Worm (Caenorhabditis elegans) whole organism, L4 larva: Measurements from ENCODE around the gene Y94H6A.10.

Experiments used
- F10B5.3 ChIP-seq: sonication (generic microtip); optimal IDR thresholded peaks from 2 replicates; lab custom pipeline; 2016; ENCODE audit warnings: mild to moderate bottlenecking, missing genetic modification characterization, missing compliant biosample characterization
- F37D6.2 ChIP-seq: sonication (generic microtip); optimal IDR thresholded peaks from 2 replicates; lab custom pipeline; 2016; ENCODE audit warnings: mild to moderate bottlenecking, missing genetic modification characterization, missing compliant biosample characterization
- T20F7.1 ChIP-seq: fragments of 200-800 bp; sonication (Bioruptor generic); optimal IDR thresholded peaks from 2 replicates; lab custom pipeline; 2018; ENCODE audit warnings: mild to moderate bottlenecking, missing genetic modification characterization, missing compliant biosample characterization
- Y75B8A.6 ChIP-seq: fragments of 200-800 bp; sonication (Bioruptor generic); IDR thresholded peaks from 2 replicates; pipeline ENCODE4 v1.3.6; 2022; ENCODE audit warnings: missing genetic modification reagents, missing genetic modification characterization, missing compliant biosample characterization
- aha-1 ChIP-seq: fragments of 150-350 bp; peaks from one replicate; lab custom pipeline; 2014; ENCODE audit warnings: missing biosample characterization, missing genetic modification characterization
- arid-1 ChIP-seq: fragments of 200-800 bp; sonication (Bioruptor generic); conservative IDR thresholded peaks from 2 replicates; pipeline ENCODE4 v1.3.6; 2022; ENCODE audit warnings: missing genetic modification reagents, missing genetic modification characterization, missing compliant biosample characterization
- attf-4 ChIP-seq: sonication (generic microtip); optimal IDR thresholded peaks from 3 replicates; lab custom pipeline; 2017; ENCODE audit warnings: missing biosample characterization, missing genetic modification characterization
- ceh-28 ChIP-seq: fragments of 150-350 bp; optimal IDR thresholded peaks from 2 replicates; lab custom pipeline; 2014; ENCODE audit warnings: missing biosample characterization, missing genetic modification reagents, missing genetic modification characterization
- ceh-32 ChIP-seq: sonication (generic microtip); optimal IDR thresholded peaks from 2 replicates; lab custom pipeline; 2016; ENCODE audit warnings: mild to moderate bottlenecking, missing genetic modification characterization, missing compliant biosample characterization; ENCODE audit not compliant: poor library complexity
- ceh-44 ChIP-seq: fragments of 200-800 bp; sonication (Bioruptor generic); IDR thresholded peaks from 2 replicates; pipeline ENCODE4 v1.3.6; 2022; ENCODE audit warnings: missing genetic modification reagents, missing genetic modification characterization, missing compliant biosample characterization
- ctbp-1 ChIP-seq: fragments of 200-800 bp; sonication (Bioruptor generic); IDR thresholded peaks from 2 replicates; pipeline ENCODE4 v1.3.6; 2022; ENCODE audit warnings: missing genetic modification reagents, missing genetic modification characterization, missing compliant biosample characterization
- daf-12 ChIP-seq: fragments of 150-350 bp; optimal IDR thresholded peaks from 2 replicates; lab custom pipeline; 2014; ENCODE audit warnings: missing biosample characterization, missing genetic modification reagents, missing genetic modification characterization
- daf-16 ChIP-seq, 3 experiments: sonication (generic microtip); optimal IDR thresholded peaks; 2 replicates each; lab custom pipeline; 2016 to 2017; ENCODE audit warnings: missing genetic modification characterization in 3 of 3, missing genetic modification reagents in 3 of 3, mild to moderate bottlenecking in 2 of 3, missing compliant biosample characterization in 2 of 3, missing biosample characterization in 1 of 3, moderate library complexity in 1 of 3
- daf-8 ChIP-seq: fragments of 200-800 bp; sonication (Bioruptor generic); IDR thresholded peaks from 2 replicates; pipeline ENCODE4 v1.3.6; 2022; ENCODE audit warnings: missing genetic modification characterization, missing compliant biosample characterization
- dmd-6 ChIP-seq: fragments of 200-800 bp; sonication (Bioruptor generic); IDR thresholded peaks from 2 replicates; pipeline ENCODE4 v1.3.6; 2022; ENCODE audit warnings: missing genetic modification reagents, missing genetic modification characterization, missing compliant biosample characterization
- dmd-8 ChIP-seq: fragments of 200-800 bp; sonication (Bioruptor generic); IDR thresholded peaks from 2 replicates; pipeline ENCODE4 v1.3.6; 2022; ENCODE audit warnings: missing genetic modification characterization, missing compliant biosample characterization
- dpl-1 ChIP-seq: fragments of 150-350 bp; optimal IDR thresholded peaks from 2 replicates; lab custom pipeline; 2014; ENCODE audit warnings: missing biosample characterization, missing genetic modification reagents, missing genetic modification characterization
- dve-1 ChIP-seq: sonication (generic microtip); optimal IDR thresholded peaks from 2 replicates; lab custom pipeline; 2017; ENCODE audit warnings: antibody characterized with exemption, mild to moderate bottlenecking, missing genetic modification characterization, missing compliant biosample characterization; ENCODE audit not compliant: insufficient read depth
- egl-27 ChIP-seq: sonication (generic microtip); optimal IDR thresholded peaks from 3 replicates; lab custom pipeline; 2017; ENCODE audit warnings: missing biosample characterization, missing genetic modification reagents, missing genetic modification characterization
- egl-43 ChIP-seq: fragments of 200-800 bp; sonication (Bioruptor generic); IDR thresholded peaks from 2 replicates; pipeline ENCODE4 v1.3.6; 2022; ENCODE audit warnings: missing genetic modification reagents, missing genetic modification characterization, missing compliant biosample characterization
- fos-1 ChIP-seq: fragments of 150-350 bp; optimal IDR thresholded peaks from 2 replicates; lab custom pipeline; 2014; ENCODE audit warnings: missing biosample characterization, missing genetic modification characterization
- hlh-11 ChIP-seq: fragments of 200-800 bp; sonication (Bioruptor generic); optimal IDR thresholded peaks from 2 replicates; lab custom pipeline; 2018; ENCODE audit warnings: mild to moderate bottlenecking, missing genetic modification characterization, missing compliant biosample characterization
- lin-1 ChIP-seq: fragments of 200-800 bp; sonication (Bioruptor generic); IDR thresholded peaks from 2 replicates; pipeline ENCODE4 v1.3.6; 2022; ENCODE audit warnings: missing genetic modification reagents, missing genetic modification characterization, missing compliant biosample characterization
- lin-13 ChIP-seq: fragments of 150-350 bp; optimal IDR thresholded peaks from 2 replicates; lab custom pipeline; 2014; ENCODE audit warnings: missing biosample characterization, missing genetic modification reagents, missing genetic modification characterization
- lin-15B ChIP-seq: fragments of 150-350 bp; sonication (generic microtip); optimal IDR thresholded peaks from 3 replicates; lab custom pipeline; 2014; ENCODE audit warnings: missing biosample characterization, missing genetic modification characterization
- lin-29 ChIP-seq: fragments of 200-800 bp; sonication (Bioruptor generic); IDR thresholded peaks from 2 replicates; pipeline ENCODE4 v1.3.6; 2022; ENCODE audit warnings: missing genetic modification reagents, missing genetic modification characterization, missing compliant biosample characterization
- lir-3 ChIP-seq: sonication (generic microtip); optimal IDR thresholded peaks from 2 replicates; lab custom pipeline; 2016; ENCODE audit warnings: mild to moderate bottlenecking, missing genetic modification characterization, missing compliant biosample characterization
- madf-9 ChIP-seq: fragments of 200-800 bp; sonication (Bioruptor generic); conservative IDR thresholded peaks from 2 replicates; pipeline ENCODE4 v1.3.6; 2022; ENCODE audit warnings: missing genetic modification reagents, missing genetic modification characterization, missing compliant biosample characterization
- mep-1 ChIP-seq: fragments of 150-350 bp; sonication (generic microtip); optimal IDR thresholded peaks from 3 replicates; lab custom pipeline; 2014; ENCODE audit warnings: missing biosample characterization, missing genetic modification characterization
- nhr-28 ChIP-seq: fragments of 150-350 bp; optimal IDR thresholded peaks from 2 replicates; lab custom pipeline; 2014; ENCODE audit warnings: missing biosample characterization, missing genetic modification characterization
- nhr-48 ChIP-seq: sonication (generic microtip); optimal IDR thresholded peaks from 2 replicates; lab custom pipeline; 2016; ENCODE audit warnings: mild to moderate bottlenecking, missing genetic modification characterization, missing compliant biosample characterization
- nhr-76 ChIP-seq: fragments of 150-350 bp; optimal IDR thresholded peaks from 2 replicates; lab custom pipeline; 2014; ENCODE audit warnings: missing biosample characterization, missing genetic modification characterization
- php-3 ChIP-seq: fragments of 200-800 bp; sonication (Bioruptor generic); IDR thresholded peaks from 2 replicates; pipeline ENCODE4 v1.3.6; 2022; ENCODE audit warnings: missing genetic modification reagents, missing genetic modification characterization, missing compliant biosample characterization
- pqm-1 ChIP-seq: sonication (generic microtip); optimal IDR thresholded peaks from 2 replicates; lab custom pipeline; 2017; ENCODE audit warnings: missing biosample characterization, missing genetic modification characterization
- rbr-2 ChIP-seq: sonication (generic microtip); optimal IDR thresholded peaks from 2 replicates; lab custom pipeline; 2016; ENCODE audit warnings: missing genotype, missing genetic modification characterization, missing compliant biosample characterization
- saeg-2 ChIP-seq: fragments of 200-800 bp; sonication (Bioruptor generic); IDR thresholded peaks from 2 replicates; pipeline ENCODE4 v1.3.6; 2022; ENCODE audit warnings: missing genetic modification reagents, missing genetic modification characterization, missing compliant biosample characterization
- set-16 ChIP-seq: fragments of 200-800 bp; sonication (Bioruptor generic); IDR thresholded peaks from 2 replicates; pipeline ENCODE4 v1.3.6; 2022; ENCODE audit warnings: missing genetic modification reagents, missing genetic modification characterization, missing compliant biosample characterization
- snpc-1.2 ChIP-seq: fragments of 200-800 bp; sonication (Bioruptor generic); IDR thresholded peaks from 2 replicates; pipeline ENCODE4 v1.3.6; 2022; ENCODE audit warnings: missing genetic modification reagents, missing genetic modification characterization, missing compliant biosample characterization
- snpc-4 ChIP-seq: fragments of 150-350 bp; optimal IDR thresholded peaks from 2 replicates; lab custom pipeline; 2014; ENCODE audit warnings: missing biosample characterization, missing genetic modification characterization
- tag-97 ChIP-seq: fragments of 200-800 bp; sonication (Bioruptor generic); IDR thresholded peaks from 2 replicates; pipeline ENCODE4 v1.3.6; 2022; ENCODE audit warnings: missing genetic modification characterization, missing compliant biosample characterization
- unc-130 ChIP-seq: sonication (generic microtip); optimal IDR thresholded peaks from 2 replicates; lab custom pipeline; 2016; ENCODE audit warnings: missing genetic modification reagents, missing genetic modification characterization, missing compliant biosample characterization
- zip-11 ChIP-seq: fragments of 200-800 bp; sonication (Bioruptor generic); IDR thresholded peaks from 2 replicates; pipeline ENCODE4 v1.3.6; 2022; ENCODE audit warnings: missing genetic modification characterization, missing compliant biosample characterization
- zip-2 ChIP-seq: fragments of 150-350 bp; optimal IDR thresholded peaks from 2 replicates; lab custom pipeline; 2014; ENCODE audit warnings: missing biosample characterization, missing genetic modification characterization
- ztf-11 ChIP-seq: fragments of 150-350 bp; optimal IDR thresholded peaks from 2 replicates; lab custom pipeline; 2014; ENCODE audit warnings: missing biosample characterization, missing genetic modification characterization
- ztf-7 ChIP-seq: fragments of 150-350 bp; optimal IDR thresholded peaks from 2 replicates; lab custom pipeline; 2014; ENCODE audit warnings: missing biosample characterization, missing genetic modification characterization

Y94H6A.10 gene

DNA sequence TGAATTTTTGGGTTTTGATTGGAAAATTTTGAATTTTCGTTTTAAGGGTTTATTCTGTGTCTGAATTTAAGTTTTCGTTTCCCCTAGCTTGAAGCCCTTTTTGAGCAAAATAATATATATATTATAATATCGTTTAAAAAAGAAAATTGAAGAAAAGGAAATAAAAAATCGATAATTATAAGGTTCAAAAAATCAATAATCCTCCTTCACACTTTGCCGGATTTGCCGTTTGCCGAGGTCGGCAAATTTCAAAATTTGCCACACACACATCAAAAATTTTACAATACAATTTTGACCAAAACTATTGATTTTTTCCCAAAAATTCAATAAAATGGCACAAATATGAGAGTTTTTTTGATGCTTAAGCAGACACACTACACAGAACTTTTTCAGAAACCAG lies 26.1 kb upstream of the Y94H6A.10 start:
- TF ChIP-seq lin-15B (tag; lab: Kevin White, UChicago) (no peak), ceh-28 (tag; lab: Kevin White, UChicago) (peak; percentile 50), rbr-2 (tag; lab: Kevin White, UChicago) (no peak)

DNA sequence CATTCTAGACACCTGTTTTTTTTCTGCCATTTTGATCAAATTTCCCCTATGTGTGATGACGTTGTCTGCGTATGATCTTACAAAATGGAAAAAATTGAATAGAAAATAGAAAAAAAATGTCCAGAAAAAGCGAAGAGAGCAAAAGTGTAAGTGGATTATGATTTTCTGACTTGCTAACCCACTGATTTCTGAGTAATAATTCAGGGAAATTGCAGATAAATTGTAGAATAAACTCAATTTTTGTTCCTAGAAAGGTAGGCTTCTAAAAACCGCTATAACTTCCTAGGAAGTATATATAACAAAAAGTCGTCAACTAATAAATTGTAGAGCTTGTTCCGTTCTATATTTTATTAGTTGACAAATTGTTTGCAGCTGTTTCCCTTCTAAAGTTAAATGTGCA lies 24.2 kb upstream of the Y94H6A.10 start:
- TF ChIP-seq dve-1 (tag; lab: Kevin White, UChicago) (no peak), daf-8 (no peak), nhr-76 (tag; lab: Kevin White, UChicago) (no peak), F37D6.2 (tag; lab: Kevin White, UChicago) (no peak), madf-9 (GFP tag; lab: Robert Waterston, UW) (no peak), lir-3 (tag; lab: Kevin White, UChicago) (no peak), daf-12 (tag; lab: Kevin White, UChicago) (no peak), snpc-1.2 (no peak)

DNA sequence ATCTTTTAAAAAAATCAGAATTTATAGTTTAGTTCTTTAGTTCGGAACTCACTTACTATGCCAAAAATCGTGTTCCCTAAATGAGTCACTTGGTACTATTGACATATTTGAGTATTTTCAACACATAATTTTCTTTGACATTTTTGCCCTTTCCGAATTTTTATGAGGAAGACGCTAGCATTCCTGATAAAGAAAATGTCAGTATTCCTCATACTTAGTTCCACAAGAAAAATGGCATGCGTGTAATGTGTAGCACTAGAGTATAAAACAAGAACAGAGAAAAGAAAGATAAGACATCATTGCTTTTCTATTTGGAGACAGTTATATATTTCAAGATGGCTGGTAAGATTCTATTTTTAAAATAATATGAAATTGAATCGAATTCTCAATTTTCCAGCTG lies 19.5 kb upstream of the Y94H6A.10 start, which contains the start of gene Y94H6A.2:
Y94H6A.2 (plus strand) TSS at position 336 of the 400 bp plus-strand sequence.
- TF ChIP-seq nhr-28 (peak; percentile 61), ceh-44 (GFP tag; lab: Robert Waterston, UW) (no peak), dmd-8 (no peak), unc-130 (GFP tag; lab: Kevin White, UChicago) (no peak), daf-8 (no peak), snpc-4 (tag; lab: Kevin White, UChicago) (no peak), hlh-11 (tag; lab: Kevin White, UChicago) (no peak), egl-43 (GFP tag; lab: Robert Waterston, UW) (no peak), mep-1 (tag; lab: Kevin White, UChicago) (no peak), attf-4 (no peak), pqm-1 (peak; percentile 47), tag-97 (GFP tag; lab: Robert Waterston, UW) (no peak), lin-1 (no peak), php-3 (GFP tag; lab: Robert Waterston, UW) (no peak), dmd-6 (GFP tag; lab: Robert Waterston, UW) (peak; percentile 37; the same call in 1 of the 2 replicates), ctbp-1 (GFP tag; lab: Robert Waterston, UW) (no peak), daf-16 (GFP tag; optimal IDR thresholded peaks at IDR 0.05; lab: Kevin White, UChicago) (no peak), daf-16 (tag; optimal IDR thresholded peaks at IDR 0.05; lab: Kevin White, UChicago) (no peak), saeg-2 (GFP tag; lab: Robert Waterston, UW) (no peak), ztf-11 (tag; lab: Kevin White, UChicago) (no peak), zip-2 (tag; lab: Kevin White, UChicago) (no peak), T20F7.1 (GFP tag; lab: Kevin White, UChicago) (peak; percentile 25), lin-29 (GFP tag; lab: Robert Waterston, UW) (no peak), ztf-7 (tag; lab: Kevin White, UChicago) (no peak), fos-1 (tag; lab: Kevin White, UChicago) (no peak), lin-13 (GFP tag; lab: Kevin White, UChicago) (no peak), F10B5.3 (tag; lab: Kevin White, UChicago) (no peak), lir-3 (tag; lab: Kevin White, UChicago) (no peak), aha-1 (tag; lab: Kevin White, UChicago) (no peak), arid-1 (GFP tag; lab: Robert Waterston, UW) (no peak), set-16 (GFP tag; lab: Robert Waterston, UW) (no peak), egl-27 (tag; lab: Kevin White, UChicago) (no peak), dve-1 (tag; lab: Kevin White, UChicago) (peak; percentile 19), nhr-48 (tag; lab: Kevin White, UChicago) (no peak), dpl-1 (no peak), F37D6.2 (tag; lab: Kevin White, UChicago) (no peak), Y75B8A.6 (GFP tag; lab: Robert Waterston, UW) (no peak), zip-11 (no peak), ceh-32 (tag; lab: Kevin White, UChicago) (no peak)
- TF ChIP-seq, all 104 proteins: peak for 5
